Fruit fly (Drosophila melanogaster) whole organism, embryonic: ENCODE data around the gene Arfip.

ENCODE experiments used
- CG10979 ChIP-seq: fragments of 200-800 bp; sonication (Bioruptor generic); optimal IDR thresholded peaks from 2 replicates; lab custom pipeline; 2018; ENCODE audit warnings: missing biosample characterization, mild to moderate bottlenecking, missing genetic modification characterization, moderate library complexity
- CG11085 ChIP-seq: fragments of 200-800 bp; sonication (Bioruptor generic); IDR thresholded peaks from 2 replicates; pipeline ENCODE4 v1.3.6; 2022; ENCODE audit warnings: missing biosample characterization, missing genetic modification characterization
- CG11695 ChIP-seq: fragments of 200-800 bp; sonication (Bioruptor generic); IDR thresholded peaks from 3 replicates; pipeline ENCODE4 v1.3.6; 2022; ENCODE audit warnings: missing biosample characterization, missing genetic modification characterization
- CG12219 ChIP-seq: fragments of 200-800 bp; sonication (Bioruptor generic); optimal IDR thresholded peaks from 3 replicates; lab custom pipeline; 2018; ENCODE audit warnings: missing biosample characterization, mild to moderate bottlenecking, missing genetic modification characterization
- CG12391 ChIP-seq: fragments of 200-800 bp; sonication (Bioruptor generic); optimal IDR thresholded peaks from 3 replicates; lab custom pipeline; 2018; ENCODE audit warnings: missing biosample characterization, mild to moderate bottlenecking, missing genetic modification characterization, moderate library complexity
- CG14441 ChIP-seq: fragments of 200-800 bp; sonication (Bioruptor generic); IDR thresholded peaks from 2 replicates; pipeline ENCODE4 v1.3.6; 2022; ENCODE audit warnings: missing biosample characterization, missing genetic modification characterization
- CG15514 ChIP-seq: fragments of 200-800 bp; sonication (Bioruptor generic); optimal IDR thresholded peaks from 3 replicates; lab custom pipeline; 2017; ENCODE audit warnings: missing biosample characterization, missing genetic modification characterization, mild to moderate bottlenecking, moderate library complexity, missing genetic modification reagents
- CG16813 ChIP-seq: fragments of 200-800 bp; sonication (Bioruptor generic); IDR thresholded peaks from 3 replicates; pipeline ENCODE4 v1.3.6; 2022; ENCODE audit warnings: missing biosample characterization, missing genetic modification characterization; ENCODE audit not compliant: partially characterized antibody
- CG17361 ChIP-seq: fragments of 200-800 bp; sonication (Bioruptor generic); IDR thresholded peaks from 3 replicates; pipeline ENCODE4 v1.3.6; 2022; ENCODE audit warnings: missing biosample characterization, missing genetic modification characterization
- CG1792 ChIP-seq: fragments of 200-800 bp; sonication (Bioruptor generic); optimal IDR thresholded peaks from 2 replicates; lab custom pipeline; 2016; ENCODE audit warnings: missing biosample characterization, missing genetic modification characterization
- CG30431 ChIP-seq: fragments of 200-800 bp; sonication (Bioruptor generic); optimal IDR thresholded peaks from 2 replicates; lab custom pipeline; 2017; ENCODE audit warnings: missing biosample characterization, missing genetic modification characterization
- CG33213 ChIP-seq: fragments of 200-800 bp; sonication (Bioruptor generic); optimal IDR thresholded peaks from 3 replicates; lab custom pipeline; 2016; ENCODE audit warnings: missing biosample characterization, missing genetic modification characterization
- CG42726 ChIP-seq: fragments of 200-800 bp; sonication (Bioruptor generic); IDR thresholded peaks from 2 replicates; pipeline ENCODE4 v1.3.6; 2022; ENCODE audit warnings: missing biosample characterization, missing genetic modification characterization; ENCODE audit not compliant: partially characterized antibody
- CG4404 ChIP-seq: fragments of 200-800 bp; sonication (Bioruptor generic); IDR thresholded peaks from 2 replicates; pipeline ENCODE4 v1.3.6; 2022; ENCODE audit warnings: missing biosample characterization, missing genetic modification characterization
- CG5953 ChIP-seq: fragments of 200-800 bp; sonication (Bioruptor generic); IDR thresholded peaks from 2 replicates; pipeline ENCODE4 v1.3.6; 2022; ENCODE audit warnings: missing biosample characterization, missing genetic modification characterization
- CG6765 ChIP-seq: fragments of 200-800 bp; sonication (Bioruptor generic); optimal IDR thresholded peaks from 3 replicates; lab custom pipeline; 2017; ENCODE audit warnings: missing biosample characterization, mild to moderate bottlenecking, missing genetic modification characterization
- CG7271 ChIP-seq: fragments of 200-800 bp; sonication (Bioruptor generic); optimal IDR thresholded peaks from 2 replicates; lab custom pipeline; 2018; ENCODE audit warnings: missing biosample characterization, mild to moderate bottlenecking, missing genetic modification characterization, moderate library complexity
- CG8765 ChIP-seq: fragments of 200-800 bp; sonication (Bioruptor generic); IDR thresholded peaks from 2 replicates; pipeline ENCODE4 v1.3.6; 2022; ENCODE audit warnings: missing biosample characterization, missing genetic modification characterization
- CkIIα-i1 ChIP-seq: fragments of 200-800 bp; sonication (Bioruptor generic); IDR thresholded peaks from 2 replicates; pipeline ENCODE4 v1.3.6; 2022; ENCODE audit warnings: missing biosample characterization, missing genetic modification characterization
- CoRest ChIP-seq: fragments of 200-800 bp; sonication (Bioruptor generic); optimal IDR thresholded peaks from 3 replicates; lab custom pipeline; 2018; ENCODE audit warnings: missing biosample characterization, mild to moderate bottlenecking, missing genetic modification characterization, moderate library complexity
- Deaf1 ChIP-seq: fragments of 200-800 bp; optimal IDR thresholded peaks from 3 replicates; lab custom pipeline; 2019; ENCODE audit warnings: missing biosample characterization, mild to moderate bottlenecking, missing genetic modification characterization, moderate library complexity
- HHEX ChIP-seq: fragments of 200-800 bp; sonication (Bioruptor generic); optimal IDR thresholded peaks from 3 replicates; lab custom pipeline; 2017; ENCODE audit warnings: missing biosample characterization, mild to moderate bottlenecking, missing genetic modification characterization, missing genetic modification reagents
- Myb ChIP-seq: fragments of 200-800 bp; sonication (Bioruptor generic); optimal IDR thresholded peaks from 2 replicates; lab custom pipeline; 2016; ENCODE audit warnings: missing biosample characterization, missing genetic modification characterization
- NK7.1 ChIP-seq: fragments of 200-800 bp; sonication (Bioruptor generic); optimal IDR thresholded peaks from 3 replicates; lab custom pipeline; 2016; ENCODE audit warnings: missing biosample characterization, missing genetic modification characterization
- Neu2 ChIP-seq: fragments of 200-800 bp; sonication (Bioruptor generic); optimal IDR thresholded peaks from 3 replicates; lab custom pipeline; 2016; ENCODE audit warnings: missing biosample characterization, missing genetic modification characterization, borderline replicate concordance
- Opbp ChIP-seq: fragments of 200-800 bp; sonication (Bioruptor generic); IDR thresholded peaks from 3 replicates; pipeline ENCODE4 v1.3.6; 2022; ENCODE audit warnings: missing biosample characterization, missing genetic modification characterization; ENCODE audit not compliant: partially characterized antibody
- Rx ChIP-seq: fragments of 200-800 bp; sonication (Bioruptor generic); IDR thresholded peaks from 2 replicates; pipeline ENCODE4 v1.3.6; 2022; ENCODE audit warnings: missing biosample characterization, missing genetic modification characterization
- Sox100B ChIP-seq: fragments of 200-800 bp; sonication (Bioruptor generic); optimal IDR thresholded peaks from 3 replicates; lab custom pipeline; 2018; ENCODE audit warnings: missing biosample characterization, mild to moderate bottlenecking, missing genetic modification characterization
- Xbp1 ChIP-seq: fragments of 200-800 bp; sonication (Bioruptor generic); optimal IDR thresholded peaks from 3 replicates; lab custom pipeline; 2016; ENCODE audit warnings: missing biosample characterization, mild to moderate bottlenecking, missing genetic modification characterization
- ac ChIP-seq: fragments of 200-800 bp; sonication (Bioruptor generic); optimal IDR thresholded peaks from 3 replicates; lab custom pipeline; 2017; ENCODE audit warnings: missing biosample characterization, mild to moderate bottlenecking, missing genetic modification characterization
- ato ChIP-seq: fragments of 200-800 bp; sonication (Bioruptor generic); IDR thresholded peaks from 2 replicates; pipeline ENCODE4 v1.3.6; 2022; ENCODE audit warnings: missing biosample characterization, missing genetic modification characterization; ENCODE audit not compliant: partially characterized antibody
- cad ChIP-seq: fragments of >200 bp; optimal IDR thresholded peaks from 2 replicates; lab custom pipeline; 2017; ENCODE audit warnings: missing biosample characterization, missing genetic modification characterization
- crp ChIP-seq, 2 experiments: fragments of 200-800 bp; sonication (Bioruptor generic); optimal IDR thresholded peaks; 2 replicates in 1 of 2; 3 replicates in 1 of 2; lab custom pipeline; 2017; ENCODE audit warnings: missing biosample characterization in 2 of 2, missing genetic modification characterization in 2 of 2, mild to moderate bottlenecking in 1 of 2, moderate library complexity in 1 of 2
- dysf ChIP-seq: fragments of 200-800 bp; sonication (Bioruptor generic); IDR thresholded peaks from 3 replicates; pipeline ENCODE4 v1.3.6; 2022; ENCODE audit warnings: missing biosample characterization, missing genetic modification characterization
- gcm2 ChIP-seq: fragments of 200-800 bp; sonication (Bioruptor generic); optimal IDR thresholded peaks from 2 replicates; lab custom pipeline; 2016; ENCODE audit warnings: missing biosample characterization, missing genetic modification characterization
- jigr1 ChIP-seq: fragments of 200-800 bp; sonication (Bioruptor generic); IDR thresholded peaks from 3 replicates; pipeline ENCODE4 v1.3.6; 2022; ENCODE audit warnings: missing biosample characterization, missing genetic modification characterization
- kay ChIP-seq: fragments of 200-800 bp; sonication (Bioruptor generic); optimal IDR thresholded peaks from 2 replicates; lab custom pipeline; 2016; ENCODE audit warnings: missing biosample characterization, missing genetic modification characterization
- nom ChIP-seq: fragments of 200-800 bp; sonication (Bioruptor generic); optimal IDR thresholded peaks from 2 replicates; lab custom pipeline; 2017; ENCODE audit warnings: missing biosample characterization, missing genetic modification characterization, mild to moderate bottlenecking, moderate library complexity, missing genetic modification reagents
- pfk ChIP-seq: fragments of 200-800 bp; sonication (Bioruptor generic); optimal IDR thresholded peaks from 2 replicates; lab custom pipeline; 2018; ENCODE audit warnings: missing biosample characterization, mild to moderate bottlenecking, missing genetic modification characterization, moderate library complexity
- sc ChIP-seq, 3 experiments: fragments of >200 bp in 2 of 3; fragments of 200-800 bp in 1 of 3; sonication (Bioruptor generic) in 1 of 3; optimal IDR thresholded peaks; 2 replicates in 2 of 3; 3 replicates in 1 of 3; lab custom pipeline; 2017; ENCODE audit warnings: mild to moderate bottlenecking in 1 of 3, missing biosample characterization in 1 of 3, missing genetic modification characterization in 1 of 3, missing genetic modification reagents in 1 of 3
- scrt ChIP-seq: fragments of 200-800 bp; sonication (Bioruptor generic); optimal IDR thresholded peaks from 2 replicates; lab custom pipeline; 2018; ENCODE audit warnings: missing biosample characterization, mild to moderate bottlenecking, missing genetic modification characterization, moderate library complexity
- shn ChIP-seq: fragments of 200-800 bp; sonication (Bioruptor generic); optimal IDR thresholded peaks from 3 replicates; lab custom pipeline; 2016; ENCODE audit warnings: missing biosample characterization, missing genetic modification characterization
- slp2 ChIP-seq: fragments of 200-800 bp; sonication (Bioruptor generic); optimal IDR thresholded peaks from 2 replicates; lab custom pipeline; 2016; ENCODE audit warnings: missing biosample characterization, missing genetic modification characterization
- sr ChIP-seq: fragments of 200-800 bp; sonication (Bioruptor generic); IDR thresholded peaks from 3 replicates; pipeline ENCODE4 v1.3.6; 2022; ENCODE audit warnings: missing biosample characterization, missing genetic modification characterization
- sug ChIP-seq: fragments of 200-800 bp; optimal IDR thresholded peaks from 2 replicates; lab custom pipeline; 2019; ENCODE audit warnings: missing biosample characterization, mild to moderate bottlenecking, missing genetic modification characterization, moderate library complexity
- trh ChIP-seq: fragments of 200-800 bp; sonication (Bioruptor generic); optimal IDR thresholded peaks from 2 replicates; lab custom pipeline; 2016; ENCODE audit warnings: missing biosample characterization, missing genetic modification characterization
- usp ChIP-seq: fragments of >200 bp; optimal IDR thresholded peaks from 2 replicates; lab custom pipeline; 2017; ENCODE audit warnings: missing biosample characterization, missing genetic modification characterization
- zen ChIP-seq: fragments of 200-800 bp; sonication (Bioruptor generic); optimal IDR thresholded peaks from 3 replicates; lab custom pipeline; 2018; ENCODE audit warnings: missing biosample characterization, mild to moderate bottlenecking, missing genetic modification characterization, moderate library complexity

The Arfip gene

dm6 chr3R:11211291-11212061 is 23.3 kb downstream of the Arfip start (continued):
- TF ChIP-seq CG16813 (GFP tag; lab: Robert Waterston, UW) = no peak
- no peak for TF ChIP-seq ato (GFP tag; lab: Robert Waterston, UW)
- no peak for TF ChIP-seq CG42726
- TF ChIP-seq CG7271 (tag; lab: Kevin White, UChicago) = no peak
- TF ChIP-seq CG10979 (tag; lab: Kevin White, UChicago) = peak; percentile 50
- TF ChIP-seq CG30431 (GFP tag; lab: Kevin White, UChicago) = peak; percentile 32
- peak; percentile 60 for TF ChIP-seq HHEX (GFP tag; lab: Kevin White, UChicago)
- no peak for TF ChIP-seq CkIIα-i1 (GFP tag; lab: Robert Waterston, UW)
- TF ChIP-seq Sox100B (GFP tag; lab: Kevin White, UChicago) = peak; percentile 53
- peak; percentile 18 for TF ChIP-seq gcm2
- TF ChIP-seq CoRest (tag; lab: Kevin White, UChicago) = peak; percentile 79
- TF ChIP-seq Deaf1 (tag; lab: Kevin White, UChicago) = peak; percentile 35
- peak; percentile 25 for TF ChIP-seq slp2 (GFP tag; lab: Kevin White, UChicago)
- TF ChIP-seq CG15514 (GFP tag; lab: Kevin White, UChicago) = peak; percentile 63
- peak; percentile 1 for TF ChIP-seq nom (GFP tag; lab: Kevin White, UChicago)
- TF ChIP-seq sr = peak; percentile 67; the same call in 2 of the 3 replicates
- peak; percentile 61 for TF ChIP-seq shn
- TF ChIP-seq sug (tag; lab: Kevin White, UChicago) = peak; percentile 88
- no peak for TF ChIP-seq Neu2 (GFP tag; lab: Kevin White, UChicago)
- TF ChIP-seq CG17361 (GFP tag; lab: Robert Waterston, UW) = peak; percentile 66
- peak; percentile 52 for TF ChIP-seq CG6765 (GFP tag; lab: Kevin White, UChicago)
- no peak for TF ChIP-seq pfk (GFP tag; lab: Kevin White, UChicago)
- no peak for TF ChIP-seq jigr1 (GFP tag; lab: Robert Waterston, UW)
- TF ChIP-seq crp (GFP tag; optimal IDR thresholded peaks at IDR 0.05; lab: Kevin White, UChicago) = no peak
- TF ChIP-seq Opbp (GFP tag; lab: Robert Waterston, UW) = no peak
- TF ChIP-seq zen = peak; percentile 53
- TF ChIP-seq Xbp1 (GFP tag; lab: Kevin White, UChicago) = peak; percentile 82
- peak; percentile 81 for TF ChIP-seq CG12391
- peak; percentile 82 for TF ChIP-seq dysf (GFP tag; lab: Robert Waterston, UW)
- TF ChIP-seq CG4404 (GFP tag; lab: Robert Waterston, UW) = peak; percentile 37; the same call in 1 of the 2 replicates
- TF ChIP-seq sc (optimal IDR thresholded peaks at IDR 0.05; lab: Kevin White, UChicago) = no peak
- TF ChIP-seq sc (GFP tag; optimal IDR thresholded peaks at IDR 0.05; lab: Kevin White, UChicago) = peak; percentile 12
- peak; percentile 63; the same call in 2 of the 3 replicates for TF ChIP-seq CG11695
- peak; percentile 64 for TF ChIP-seq CG33213
- TF ChIP-seq CG1792 (GFP tag; lab: Kevin White, UChicago) = peak; percentile 64
- TF ChIP-seq CG14441 (GFP tag; lab: Robert Waterston, UW) = peak; percentile 83
- TF ChIP-seq CG12219 (GFP tag; lab: Kevin White, UChicago) = peak; percentile 43
- peak; percentile 84 for TF ChIP-seq kay (GFP tag; lab: Kevin White, UChicago)
- no peak for TF ChIP-seq usp
- TF ChIP-seq Myb (GFP tag; lab: Kevin White, UChicago) = peak; percentile 58
- TF ChIP-seq Rx (GFP tag; lab: Robert Waterston, UW) = 0 out of 2 replicates have a peak, but pooled peaks have one; percentile 37
- TF ChIP-seq CG5953 (GFP tag; lab: Robert Waterston, UW) = peak; percentile 55
- TF ChIP-seq scrt = peak; percentile 99
- TF ChIP-seq CG11085 (GFP tag; lab: Robert Waterston, UW) = peak; percentile 64
- peak; percentile 8; the same call in 1 of the 2 replicates for TF ChIP-seq CG8765
- no peak for TF ChIP-seq trh (GFP tag; lab: Kevin White, UChicago)
- no peak for TF ChIP-seq ac (GFP tag; lab: Kevin White, UChicago)
- TF ChIP-seq cad (GFP tag; lab: Kevin White, UChicago) = no peak
- TF ChIP-seq NK7.1 = peak; percentile 35
